Worm (Caenorhabditis elegans) whole organism, L1 larva: ENCODE measurements around the gene Y59H11AM.4.
A peak's percentile ranks its signal among the peaks of the same experiment; 100 is the strongest.

Source experiments
- alr-1 ChIP-seq: fragments of 200-800 bp; sonication (Bioruptor generic); optimal IDR thresholded peaks from 2 replicates; lab custom pipeline; 2018; ENCODE audit warnings: borderline replicate concordance, mild to moderate bottlenecking, missing genetic modification characterization, missing compliant biosample characterization
- ama-1 ChIP-seq: fragments of 150-350 bp; optimal IDR thresholded peaks from 2 replicates; lab custom pipeline; 2014
- fos-1 ChIP-seq: fragments of 150-350 bp; optimal IDR thresholded peaks from 2 replicates; lab custom pipeline; 2014; ENCODE audit warnings: missing biosample characterization, missing genetic modification characterization
- irx-1 ChIP-seq: sonication (generic microtip); optimal IDR thresholded peaks from 2 replicates; lab custom pipeline; 2016; ENCODE audit warnings: missing genetic modification characterization, missing compliant biosample characterization
- jun-1 ChIP-seq: fragments of 150-350 bp; optimal IDR thresholded peaks from 2 replicates; lab custom pipeline; 2014; ENCODE audit warnings: missing biosample characterization, missing genetic modification reagents, missing genetic modification characterization
- lin-13 ChIP-seq: fragments of 150-350 bp; optimal IDR thresholded peaks from 2 replicates; lab custom pipeline; 2014; ENCODE audit warnings: missing biosample characterization, missing genetic modification reagents, missing genetic modification characterization
- nhr-237 ChIP-seq: fragments of 150-350 bp; optimal IDR thresholded peaks from 2 replicates; lab custom pipeline; 2014; ENCODE audit warnings: missing biosample characterization, missing genetic modification characterization
- nhr-76 ChIP-seq: sonication (generic microtip); optimal IDR thresholded peaks from 2 replicates; lab custom pipeline; 2017; ENCODE audit warnings: missing biosample characterization, missing genetic modification characterization
- sup-37 ChIP-seq: fragments of 200-800 bp; sonication (Bioruptor generic); optimal IDR thresholded peaks from 2 replicates; lab custom pipeline; 2018; ENCODE audit warnings: mild to moderate bottlenecking, missing genetic modification characterization, missing compliant biosample characterization
- ztf-11 ChIP-seq, 2 experiments: sonication (generic microtip); optimal IDR thresholded peaks; 2 replicates each; lab custom pipeline; 2016 to 2017; ENCODE audit warnings: missing genetic modification characterization in 2 of 2, missing biosample characterization in 1 of 2, missing compliant biosample characterization in 1 of 2

DNA sequence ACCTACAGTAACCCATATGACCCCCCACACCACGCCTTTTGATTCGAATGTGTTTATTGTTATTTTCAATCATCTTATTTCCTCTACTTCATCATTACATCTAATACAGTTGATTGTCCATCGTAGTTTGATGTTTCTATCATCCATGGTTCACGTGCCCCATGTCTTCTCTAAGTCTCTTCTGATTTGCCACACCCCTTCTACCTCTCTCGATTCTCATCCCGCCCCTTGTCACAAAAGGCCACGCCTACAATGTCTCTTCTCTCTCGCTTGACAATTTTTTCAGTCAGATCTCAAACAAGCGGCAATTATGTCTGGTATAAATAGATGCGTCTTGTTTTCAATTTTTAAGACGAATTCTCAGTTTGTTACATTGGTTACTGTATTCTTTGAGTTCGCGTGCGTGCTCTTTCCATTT, 35.1 kb downstream of the Y59H11AM.4 start:
- TF ChIP-seq ztf-11 (tag; optimal IDR thresholded peaks at IDR 0.05; lab: Kevin White, UChicago) (no peak), fos-1 (tag; lab: Kevin White, UChicago) (no peak), irx-1 (peak; percentile 5), jun-1 (tag; lab: Kevin White, UChicago) (no peak), nhr-76 (tag; lab: Kevin White, UChicago) (no peak), nhr-237 (tag; lab: Kevin White, UChicago) (no peak), alr-1 (tag; lab: Kevin White, UChicago) (no peak), ama-1 (lab: Kevin White, UChicago) (peak; percentile 18), sup-37 (GFP tag; lab: Kevin White, UChicago) (no peak), lin-13 (GFP tag; lab: Kevin White, UChicago) (no peak)
